Fruit fly (Drosophila melanogaster) whole organism, embryonic: ENCODE data around the gene CG44837.

Experiments
- Atf3 ChIP-seq: fragments of 200-800 bp; sonication (Bioruptor generic); optimal IDR thresholded peaks from 3 replicates; lab custom pipeline; 2016; ENCODE audit warnings: missing biosample characterization, missing genetic modification characterization
- BtbVII ChIP-seq: fragments of 200-800 bp; sonication (Bioruptor generic); optimal IDR thresholded peaks from 3 replicates; lab custom pipeline; 2017; ENCODE audit warnings: missing biosample characterization, mild to moderate bottlenecking, missing genetic modification characterization
- CG10274 ChIP-seq: fragments of 200-800 bp; sonication (Bioruptor generic); optimal IDR thresholded peaks from 3 replicates; lab custom pipeline; 2017; ENCODE audit warnings: missing biosample characterization, mild to moderate bottlenecking, missing genetic modification characterization
- CG10462 ChIP-seq: fragments of 200-800 bp; sonication (Bioruptor generic); optimal IDR thresholded peaks from 2 replicates; lab custom pipeline; 2016; ENCODE audit warnings: missing biosample characterization, missing genetic modification characterization
- CG11247 ChIP-seq: fragments of 200-800 bp; sonication (Bioruptor generic); IDR thresholded peaks from 2 replicates; pipeline ENCODE4 v1.3.6; 2022; ENCODE audit warnings: missing biosample characterization, missing genetic modification characterization
- CG14710 ChIP-seq: fragments of 200-800 bp; sonication (Bioruptor generic); optimal IDR thresholded peaks from 3 replicates; lab custom pipeline; 2019; ENCODE audit warnings: missing biosample characterization, mild to moderate bottlenecking, missing genetic modification characterization, moderate library complexity
- CG1529 ChIP-seq: fragments of 200-800 bp; sonication (Bioruptor generic); optimal IDR thresholded peaks from 3 replicates; lab custom pipeline; 2018; ENCODE audit warnings: missing biosample characterization, missing genetic modification characterization
- CG1647 ChIP-seq: fragments of 200-800 bp; sonication (Bioruptor generic); optimal IDR thresholded peaks from 3 replicates; lab custom pipeline; 2016; ENCODE audit warnings: missing biosample characterization, missing genetic modification characterization
- CG16815 ChIP-seq: fragments of 200-800 bp; sonication (Bioruptor generic); optimal IDR thresholded peaks from 3 replicates; lab custom pipeline; 2017; ENCODE audit warnings: missing biosample characterization, mild to moderate bottlenecking, missing genetic modification characterization
- CG17385 ChIP-seq: fragments of 200-800 bp; sonication (Bioruptor generic); optimal IDR thresholded peaks from 3 replicates; lab custom pipeline; 2018; ENCODE audit warnings: missing biosample characterization, mild to moderate bottlenecking, missing genetic modification characterization
- CG18599 ChIP-seq: fragments of 200-800 bp; sonication (Bioruptor generic); optimal IDR thresholded peaks from 3 replicates; lab custom pipeline; 2017; ENCODE audit warnings: missing biosample characterization, missing genetic modification characterization, mild to moderate bottlenecking, moderate library complexity, missing genetic modification reagents
- CG18764 ChIP-seq: fragments of 200-800 bp; sonication (Bioruptor generic); optimal IDR thresholded peaks from 3 replicates; lab custom pipeline; 2016; ENCODE audit warnings: missing biosample characterization, missing genetic modification characterization
- CG2875 ChIP-seq: fragments of 200-800 bp; sonication (Bioruptor generic); optimal IDR thresholded peaks from 2 replicates; lab custom pipeline; 2017; ENCODE audit warnings: missing biosample characterization, mild to moderate bottlenecking, missing genetic modification characterization, missing genetic modification reagents
- CG31388 ChIP-seq: fragments of 200-800 bp; sonication (Bioruptor generic); optimal IDR thresholded peaks from 2 replicates; lab custom pipeline; 2016; ENCODE audit warnings: missing biosample characterization, missing genetic modification characterization
- CG34224 ChIP-seq: fragments of 200-800 bp; sonication (Bioruptor generic); IDR thresholded peaks from 3 replicates; pipeline ENCODE4 v1.3.6; 2022; ENCODE audit warnings: missing biosample characterization, missing genetic modification characterization; ENCODE audit not compliant: partially characterized antibody
- CG4360 ChIP-seq: fragments of 200-800 bp; sonication (Bioruptor generic); IDR thresholded peaks from 2 replicates; pipeline ENCODE4 v1.3.6; 2022; ENCODE audit warnings: missing biosample characterization, missing genetic modification characterization
- CG5180 ChIP-seq: fragments of 200-800 bp; sonication (Bioruptor generic); optimal IDR thresholded peaks from 3 replicates; lab custom pipeline; 2017; ENCODE audit warnings: missing biosample characterization, missing genetic modification characterization, mild to moderate bottlenecking, moderate library complexity, missing genetic modification reagents
- CG6765 ChIP-seq: fragments of 200-800 bp; sonication (Bioruptor generic); optimal IDR thresholded peaks from 3 replicates; lab custom pipeline; 2017; ENCODE audit warnings: missing biosample characterization, mild to moderate bottlenecking, missing genetic modification characterization
- CG7357 ChIP-seq: fragments of 200-800 bp; sonication (Bioruptor generic); IDR thresholded peaks from 3 replicates; pipeline ENCODE4 v1.3.6; 2022; ENCODE audit warnings: missing biosample characterization, missing genetic modification characterization
- CG8089 ChIP-seq: fragments of 200-800 bp; sonication (Bioruptor generic); optimal IDR thresholded peaks from 3 replicates; lab custom pipeline; 2016; ENCODE audit warnings: missing biosample characterization, missing genetic modification characterization
- CG8290 ChIP-seq, 3 experiments: fragments of 200-800 bp; sonication (Bioruptor generic); optimal IDR thresholded peaks; 2 replicates each; lab custom pipeline; 2016 to 2019; ENCODE audit warnings: missing biosample characterization in 3 of 3, missing genetic modification characterization in 3 of 3, mild to moderate bottlenecking in 2 of 3, moderate library complexity in 1 of 3
- CoRest ChIP-seq: fragments of 200-800 bp; sonication (Bioruptor generic); optimal IDR thresholded peaks from 3 replicates; lab custom pipeline; 2018; ENCODE audit warnings: missing biosample characterization, mild to moderate bottlenecking, missing genetic modification characterization, moderate library complexity
- Deaf1 ChIP-seq: fragments of 200-800 bp; optimal IDR thresholded peaks from 3 replicates; lab custom pipeline; 2019; ENCODE audit warnings: missing biosample characterization, mild to moderate bottlenecking, missing genetic modification characterization, moderate library complexity
- E2f1 ChIP-seq: fragments of 200-800 bp; sonication (Bioruptor generic); IDR thresholded peaks from 2 replicates; pipeline ENCODE4 v1.3.6; 2022; ENCODE audit warnings: missing biosample characterization, missing genetic modification characterization
- Eip74EF ChIP-seq, 2 experiments: fragments of 200-800 bp in 1 of 2; fragments of >200 bp in 1 of 2; sonication (Bioruptor generic) in 1 of 2; optimal IDR thresholded peaks; 2 replicates each; lab custom pipeline; 2017 to 2019; ENCODE audit warnings: missing biosample characterization in 2 of 2, missing genetic modification characterization in 2 of 2, mild to moderate bottlenecking in 1 of 2, moderate library complexity in 1 of 2
- Fer2 ChIP-seq: fragments of 200-800 bp; sonication (Bioruptor generic); optimal IDR thresholded peaks from 2 replicates; lab custom pipeline; 2018; ENCODE audit warnings: missing biosample characterization, mild to moderate bottlenecking, missing genetic modification characterization, moderate library complexity
- HLH3B ChIP-seq: fragments of 200-800 bp; sonication (Bioruptor generic); IDR thresholded peaks from 2 replicates; pipeline ENCODE4 v1.3.6; 2022; ENCODE audit warnings: missing biosample characterization, missing genetic modification characterization
- HmgD ChIP-seq: fragments of 200-800 bp; sonication (Bioruptor generic); optimal IDR thresholded peaks from 3 replicates; lab custom pipeline; 2016; ENCODE audit warnings: missing biosample characterization, missing genetic modification characterization
- Hr3 ChIP-seq: fragments of 200-800 bp; sonication (Bioruptor generic); optimal IDR thresholded peaks from 3 replicates; lab custom pipeline; 2016; ENCODE audit warnings: missing biosample characterization, missing genetic modification characterization
- MBD-R2 ChIP-seq: fragments of 200-800 bp; sonication (Bioruptor generic); IDR thresholded peaks from 2 replicates; pipeline ENCODE4 v1.3.6; 2022; ENCODE audit warnings: missing biosample characterization, missing genetic modification characterization
- Nf-YB ChIP-seq: fragments of 200-800 bp; sonication (Bioruptor generic); optimal IDR thresholded peaks from 3 replicates; lab custom pipeline; 2019; ENCODE audit warnings: missing biosample characterization, mild to moderate bottlenecking, missing genetic modification characterization, moderate library complexity
- Optix ChIP-seq: fragments of 200-800 bp; sonication (Bioruptor generic); IDR thresholded peaks from 3 replicates; pipeline ENCODE4 v1.3.6; 2022; ENCODE audit warnings: missing biosample characterization, missing genetic modification characterization
- Side ChIP-seq: fragments of 200-800 bp; sonication (Bioruptor generic); optimal IDR thresholded peaks from 2 replicates; lab custom pipeline; 2016; ENCODE audit warnings: missing biosample characterization, missing genetic modification characterization
- TFAM ChIP-seq: fragments of 200-800 bp; sonication (Bioruptor generic); optimal IDR thresholded peaks from 2 replicates; lab custom pipeline; 2017; ENCODE audit warnings: missing biosample characterization, missing genetic modification characterization, inconsistent platforms
- Tbp ChIP-seq: fragments of >200 bp; optimal IDR thresholded peaks from 2 replicates; lab custom pipeline; 2018; ENCODE audit warnings: missing biosample characterization, missing genetic modification characterization
- Vsx1 ChIP-seq: fragments of 200-800 bp; sonication (Bioruptor generic); optimal IDR thresholded peaks from 2 replicates; lab custom pipeline; 2017; ENCODE audit warnings: missing biosample characterization, mild to moderate bottlenecking, missing genetic modification characterization, missing genetic modification reagents
- amos ChIP-seq: fragments of 200-800 bp; sonication (Bioruptor generic); IDR thresholded peaks from 2 replicates; pipeline ENCODE4 v1.3.6; 2022; ENCODE audit warnings: missing biosample characterization, missing genetic modification characterization; ENCODE audit not compliant: partially characterized antibody
- gem ChIP-seq: fragments of 200-800 bp; sonication (Bioruptor generic); optimal IDR thresholded peaks from 2 replicates; lab custom pipeline; 2019; ENCODE audit warnings: missing biosample characterization, mild to moderate bottlenecking, missing genetic modification characterization, moderate library complexity
- h ChIP-seq: fragments of >200 bp; optimal IDR thresholded peaks from 2 replicates; lab custom pipeline; 2017
- lab ChIP-seq: fragments of 200-800 bp; sonication (Bioruptor generic); optimal IDR thresholded peaks from 3 replicates; lab custom pipeline; 2017; ENCODE audit warnings: missing biosample characterization, missing genetic modification characterization, mild to moderate bottlenecking, moderate library complexity, missing genetic modification reagents
- nmo ChIP-seq: fragments of 200-800 bp; sonication (Bioruptor generic); optimal IDR thresholded peaks from 2 replicates; lab custom pipeline; 2018; ENCODE audit warnings: missing biosample characterization, mild to moderate bottlenecking, missing genetic modification characterization, moderate library complexity
- schlank ChIP-seq: fragments of 200-800 bp; sonication (Bioruptor generic); optimal IDR thresholded peaks from 2 replicates; lab custom pipeline; 2018; ENCODE audit warnings: missing biosample characterization, mild to moderate bottlenecking, missing genetic modification characterization
- trem ChIP-seq: fragments of 200-800 bp; optimal IDR thresholded peaks from 3 replicates; lab custom pipeline; 2019; ENCODE audit warnings: missing biosample characterization, mild to moderate bottlenecking, missing genetic modification characterization, moderate library complexity
- tup ChIP-seq: fragments of 200-800 bp; sonication (Bioruptor generic); optimal IDR thresholded peaks from 2 replicates; lab custom pipeline; 2016; ENCODE audit warnings: missing biosample characterization, mild to moderate bottlenecking, missing genetic modification characterization, moderate library complexity
- unpg ChIP-seq: fragments of 200-800 bp; sonication (Bioruptor generic); optimal IDR thresholded peaks from 3 replicates; lab custom pipeline; 2018; ENCODE audit warnings: missing biosample characterization, mild to moderate bottlenecking, missing genetic modification characterization, moderate library complexity
- zen ChIP-seq: fragments of 200-800 bp; sonication (Bioruptor generic); optimal IDR thresholded peaks from 3 replicates; lab custom pipeline; 2018; ENCODE audit warnings: missing biosample characterization, mild to moderate bottlenecking, missing genetic modification characterization, moderate library complexity
- zf30C ChIP-seq: fragments of 200-800 bp; sonication (Bioruptor generic); optimal IDR thresholded peaks from 3 replicates; lab custom pipeline; 2018; ENCODE audit warnings: missing biosample characterization, mild to moderate bottlenecking, missing genetic modification characterization

Gene CG44837

dm6 chr3L:11819639-11820456 lies 118.8 kb downstream of the CG44837 start (continued):
- peak; percentile 29 for TF ChIP-seq CG17385 (GFP tag; lab: Kevin White, UChicago)
- TF ChIP-seq Hr3 (GFP tag; lab: Kevin White, UChicago) = peak; percentile 10
- no peak for TF ChIP-seq zf30C (GFP tag; lab: Kevin White, UChicago)
- TF ChIP-seq CG10462 = no peak
- TF ChIP-seq Side (GFP tag; lab: Kevin White, UChicago) = peak; percentile 44
- peak; percentile 43 for TF ChIP-seq unpg
- TF ChIP-seq BtbVII (GFP tag; lab: Kevin White, UChicago) = peak; percentile 86
- no peak for TF ChIP-seq CG7357 (GFP tag; lab: Robert Waterston, UW)
- TF ChIP-seq HLH3B = peak; percentile 42; the same call in 1 of the 2 replicates
- no peak for TF ChIP-seq zen (tag; lab: Kevin White, UChicago)
- TF ChIP-seq CG8290 (GFP tag; optimal IDR thresholded peaks at IDR 0.05; lab: Kevin White, UChicago) = no peak
- TF ChIP-seq CG8290 (tag; optimal IDR thresholded peaks at IDR 0.05; lab: Kevin White, UChicago) = no peak
- TF ChIP-seq Atf3 = peak; percentile 3
- TF ChIP-seq Deaf1 = no peak
- no peak for TF ChIP-seq CG31388
- TF ChIP-seq Eip74EF (GFP tag; optimal IDR thresholded peaks at IDR 0.05; lab: Kevin White, UChicago) = peak in 1 of 2 experiments; percentile 47
- no peak for TF ChIP-seq tup (GFP tag; lab: Kevin White, UChicago)
- TF ChIP-seq CG16815 (GFP tag; lab: Kevin White, UChicago) = no peak
- TF ChIP-seq CG14710 = no peak
- TF ChIP-seq CG18599 (GFP tag; lab: Kevin White, UChicago) = peak; percentile 28
- no peak for TF ChIP-seq h (lab: Kevin White, UChicago)
- no peak for TF ChIP-seq Tbp (GFP tag; lab: Kevin White, UChicago)
- no peak for TF ChIP-seq CG1647 (GFP tag; lab: Kevin White, UChicago)
- peak; percentile 40 for TF ChIP-seq MBD-R2 (GFP tag; lab: Robert Waterston, UW)
- no peak for TF ChIP-seq CG1529 (GFP tag; lab: Kevin White, UChicago)
- TF ChIP-seq CG6765 (GFP tag; lab: Kevin White, UChicago) = peak; percentile 4
- TF ChIP-seq CG10274 (GFP tag; lab: Kevin White, UChicago) = no peak
- no peak for TF ChIP-seq amos
- peak; percentile 73 for TF ChIP-seq Vsx1 (GFP tag; lab: Kevin White, UChicago)
- no peak for TF ChIP-seq CG2875 (GFP tag; lab: Kevin White, UChicago)
- TF ChIP-seq Optix (GFP tag; lab: Robert Waterston, UW) = no peak
- no peak for TF ChIP-seq gem (tag; lab: Kevin White, UChicago)
- TF ChIP-seq CG34224 (GFP tag; lab: Robert Waterston, UW) = no peak
- TF ChIP-seq CG11247 (GFP tag; lab: Robert Waterston, UW) = 0 out of 2 replicates have a peak, but pooled peaks have one; percentile 32
- no peak for TF ChIP-seq CG4360 (GFP tag; lab: Robert Waterston, UW)
- no peak for TF ChIP-seq TFAM
- peak; percentile 25 for TF ChIP-seq trem (tag; lab: Kevin White, UChicago)
- no peak for TF ChIP-seq CG8089 (GFP tag; lab: Kevin White, UChicago)
- no peak for TF ChIP-seq HmgD (GFP tag; lab: Kevin White, UChicago)
- no peak for TF ChIP-seq Nf-YB (GFP tag; lab: Kevin White, UChicago)
- no peak for TF ChIP-seq schlank
- TF ChIP-seq CoRest (tag; lab: Kevin White, UChicago) = peak; percentile 16
- TF ChIP-seq nmo (GFP tag; lab: Kevin White, UChicago) = peak; percentile 26
- TF ChIP-seq CG18764 (GFP tag; lab: Kevin White, UChicago) = no peak
- TF ChIP-seq E2f1 = peak; percentile 30; the same call in 1 of the 2 replicates
- peak; percentile 37 for TF ChIP-seq lab (GFP tag; lab: Kevin White, UChicago)
- TF ChIP-seq CG5180 (GFP tag; lab: Kevin White, UChicago) = no peak
- no peak for TF ChIP-seq Fer2 (tag; lab: Kevin White, UChicago)
